Worm (Caenorhabditis elegans) whole organism, L1 larva: ENCODE data around the gene acs-3.
A peak's percentile ranks its signal among the peaks of the same experiment; 100 is the strongest.

Experiments used
- C04F5.9 ChIP-seq: sonication (generic microtip); optimal IDR thresholded peaks from 2 replicates; lab custom pipeline; 2016; ENCODE audit warnings: missing genetic modification characterization, missing compliant biosample characterization
- C16A3.4 ChIP-seq: fragments of 150-350 bp; optimal IDR thresholded peaks from 2 replicates; lab custom pipeline; 2014; ENCODE audit warnings: missing biosample characterization, missing genetic modification characterization
- C34B4.2 ChIP-seq: sonication (generic microtip); optimal IDR thresholded peaks from 2 replicates; lab custom pipeline; 2017; ENCODE audit warnings: mild to moderate bottlenecking, missing genetic modification characterization, missing compliant biosample characterization
- aha-1 ChIP-seq: fragments of 150-350 bp; optimal IDR thresholded peaks from 2 replicates; lab custom pipeline; 2014; ENCODE audit warnings: missing biosample characterization, missing genetic modification characterization
- aly-2 ChIP-seq: fragments of 150-350 bp; optimal IDR thresholded peaks from 2 replicates; lab custom pipeline; 2014; ENCODE audit warnings: missing biosample characterization, missing genetic modification characterization
- ama-1 ChIP-seq: fragments of 150-350 bp; optimal IDR thresholded peaks from 2 replicates; lab custom pipeline; 2014
- blmp-1 ChIP-seq: fragments of 150-350 bp; optimal IDR thresholded peaks from 2 replicates; lab custom pipeline; 2014; ENCODE audit warnings: missing biosample characterization, missing genetic modification characterization
- ceh-8 ChIP-seq: fragments of 200-800 bp; sonication (Bioruptor generic); optimal IDR thresholded peaks from 2 replicates; lab custom pipeline; 2018; ENCODE audit warnings: mild to moderate bottlenecking, missing genetic modification characterization, moderate library complexity, missing compliant biosample characterization
- ceh-82 ChIP-seq, 3 experiments: fragments of 150-350 bp in 1 of 3; sonication (generic microtip) in 2 of 3; optimal IDR thresholded peaks; 2 replicates each; lab custom pipeline; 2014 to 2017; ENCODE audit warnings: missing biosample characterization in 3 of 3, missing genetic modification characterization in 3 of 3
- ceh-88 ChIP-seq: fragments of 200-800 bp; sonication (Bioruptor generic); IDR thresholded peaks from 2 replicates; pipeline ENCODE4 v1.3.6; 2022; ENCODE audit warnings: missing genetic modification characterization, missing compliant biosample characterization
- ceh-90 ChIP-seq: sonication (generic microtip); optimal IDR thresholded peaks from 2 replicates; lab custom pipeline; 2016; ENCODE audit warnings: missing genetic modification characterization, missing compliant biosample characterization
- ces-1 ChIP-seq: fragments of 150-350 bp; optimal IDR thresholded peaks from 2 replicates; lab custom pipeline; 2014; ENCODE audit warnings: missing biosample characterization, missing genetic modification reagents, missing genetic modification characterization
- efl-1 ChIP-seq, 4 experiments: fragments of 150-350 bp; optimal IDR thresholded peaks in 3 of 4; peaks in 1 of 4; 1 replicate in 1 of 4; 2 replicates in 3 of 4; lab custom pipeline; 2014; ENCODE audit warnings: missing biosample characterization in 2 of 4, missing genetic modification characterization in 2 of 4, missing genetic modification reagents in 2 of 4
- efl-3 ChIP-seq: fragments of 200-800 bp; sonication (Bioruptor generic); optimal IDR thresholded peaks from 2 replicates; lab custom pipeline; 2018; ENCODE audit warnings: mild to moderate bottlenecking, missing genetic modification characterization, missing compliant biosample characterization
- egl-13 ChIP-seq: sonication (generic microtip); optimal IDR thresholded peaks from 2 replicates; lab custom pipeline; 2016; ENCODE audit warnings: missing genotype, missing genetic modification reagents, missing genetic modification characterization, missing compliant biosample characterization
- elt-2 ChIP-seq: sonication (generic microtip); optimal IDR thresholded peaks from 2 replicates; lab custom pipeline; 2016; ENCODE audit warnings: missing genetic modification characterization, mild to moderate bottlenecking, inconsistent platforms, missing compliant biosample characterization, missing genetic modification reagents
- fkh-10 ChIP-seq: sonication (generic microtip); optimal IDR thresholded peaks from 2 replicates; lab custom pipeline; 2017; ENCODE audit warnings: missing biosample characterization, missing genetic modification reagents, missing genetic modification characterization
- fkh-8 ChIP-seq: sonication (generic microtip); optimal IDR thresholded peaks from 2 replicates; lab custom pipeline; 2016; ENCODE audit warnings: mild to moderate bottlenecking, missing genetic modification characterization, missing compliant biosample characterization
- fos-1 ChIP-seq: fragments of 150-350 bp; optimal IDR thresholded peaks from 2 replicates; lab custom pipeline; 2014; ENCODE audit warnings: missing biosample characterization, missing genetic modification characterization
- hpl-2 ChIP-seq: fragments of 150-350 bp; optimal IDR thresholded peaks from 2 replicates; lab custom pipeline; 2014; ENCODE audit warnings: missing biosample characterization, missing genetic modification reagents, missing genetic modification characterization
- lin-13 ChIP-seq: fragments of 150-350 bp; optimal IDR thresholded peaks from 2 replicates; lab custom pipeline; 2014; ENCODE audit warnings: missing biosample characterization, missing genetic modification reagents, missing genetic modification characterization
- lin-14 ChIP-seq: fragments of 200-800 bp; sonication (Bioruptor generic); optimal IDR thresholded peaks from 2 replicates; lab custom pipeline; 2018; ENCODE audit warnings: mild to moderate bottlenecking, missing genetic modification characterization, moderate library complexity, missing compliant biosample characterization
- lin-35 ChIP-seq, 2 experiments: fragments of 150-350 bp; optimal IDR thresholded peaks; 2 replicates each; lab custom pipeline; 2014; ENCODE audit warnings: missing biosample characterization in 2 of 2, missing genetic modification characterization in 2 of 2, missing genetic modification reagents in 2 of 2
- lin-39 ChIP-seq: fragments of 150-350 bp; optimal IDR thresholded peaks from 2 replicates; lab custom pipeline; 2014; ENCODE audit warnings: missing biosample characterization, missing genetic modification reagents, missing genetic modification characterization
- lsy-2 ChIP-seq, 2 experiments: fragments of 150-350 bp; optimal IDR thresholded peaks; 2 replicates each; lab custom pipeline; 2014; ENCODE audit warnings: missing biosample characterization in 2 of 2, missing genetic modification characterization in 2 of 2
- mdl-1 ChIP-seq, 2 experiments: fragments of 150-350 bp; optimal IDR thresholded peaks; 2 replicates each; lab custom pipeline; 2014 to 2017; ENCODE audit warnings: missing biosample characterization in 2 of 2, missing genetic modification characterization in 2 of 2, inconsistent platforms in 1 of 2
- nhr-11 ChIP-seq: fragments of 150-350 bp; optimal IDR thresholded peaks from 2 replicates; lab custom pipeline; 2014; ENCODE audit warnings: missing biosample characterization, missing genetic modification characterization
- nhr-19 ChIP-seq: fragments of 200-800 bp; sonication (Bioruptor generic); conservative IDR thresholded peaks from 2 replicates; pipeline ENCODE4 v1.3.6; 2022; ENCODE audit warnings: missing genetic modification characterization, missing compliant biosample characterization
- nhr-20 ChIP-seq: sonication (generic microtip); optimal IDR thresholded peaks from 2 replicates; lab custom pipeline; 2016; ENCODE audit warnings: mild to moderate bottlenecking, missing genetic modification characterization, missing compliant biosample characterization
- nhr-71 ChIP-seq: sonication (generic microtip); optimal IDR thresholded peaks from 2 replicates; lab custom pipeline; 2016; ENCODE audit warnings: mild to moderate bottlenecking, missing genetic modification characterization, moderate library complexity, missing compliant biosample characterization
- nhr-76 ChIP-seq: sonication (generic microtip); optimal IDR thresholded peaks from 2 replicates; lab custom pipeline; 2017; ENCODE audit warnings: missing biosample characterization, missing genetic modification characterization
- nhr-77 ChIP-seq: fragments of 150-350 bp; optimal IDR thresholded peaks from 2 replicates; lab custom pipeline; 2014; ENCODE audit warnings: missing biosample characterization, missing genetic modification characterization
- nhr-84 ChIP-seq: sonication (generic microtip); optimal IDR thresholded peaks from 2 replicates; lab custom pipeline; 2017; ENCODE audit warnings: missing biosample characterization, missing genetic modification characterization
- nhr-85 ChIP-seq: sonication (generic microtip); peaks from one replicate; lab custom pipeline; 2016; ENCODE audit warnings: missing genetic modification characterization, inconsistent platforms, missing compliant biosample characterization
- pax-3 ChIP-seq: fragments of 200-800 bp; sonication (Bioruptor generic); optimal IDR thresholded peaks from 2 replicates; lab custom pipeline; 2018; ENCODE audit warnings: mild to moderate bottlenecking, missing genetic modification characterization, moderate library complexity, missing compliant biosample characterization
- pqm-1 ChIP-seq: sonication (generic microtip); optimal IDR thresholded peaks from 3 replicates; lab custom pipeline; 2017; ENCODE audit warnings: missing biosample characterization, missing genetic modification characterization
- skn-1 ChIP-seq: fragments of 150-350 bp; optimal IDR thresholded peaks from 2 replicates; lab custom pipeline; 2014; ENCODE audit warnings: missing biosample characterization, missing genetic modification characterization
- snpc-4 ChIP-seq: fragments of 150-350 bp; optimal IDR thresholded peaks from 2 replicates; lab custom pipeline; 2014; ENCODE audit warnings: missing biosample characterization, missing genetic modification characterization
- snu-23 ChIP-seq: sonication (generic microtip); optimal IDR thresholded peaks from 2 replicates; lab custom pipeline; 2016; ENCODE audit warnings: missing genetic modification characterization, missing compliant biosample characterization
- sox-4 ChIP-seq: sonication (generic microtip); optimal IDR thresholded peaks from 2 replicates; lab custom pipeline; 2016; ENCODE audit warnings: missing genetic modification characterization, missing compliant biosample characterization
- sptf-1 ChIP-seq: fragments of 150-350 bp; optimal IDR thresholded peaks from 2 replicates; lab custom pipeline; 2014; ENCODE audit warnings: missing biosample characterization, missing genetic modification characterization
- tbx-2 ChIP-seq: sonication (generic microtip); optimal IDR thresholded peaks from 2 replicates; lab custom pipeline; 2016; ENCODE audit warnings: missing genetic modification characterization, missing compliant biosample characterization
- unc-130 ChIP-seq: fragments of 150-350 bp; optimal IDR thresholded peaks from 2 replicates; lab custom pipeline; 2017; ENCODE audit warnings: missing biosample characterization, missing genetic modification characterization, inconsistent platforms
- unc-62 ChIP-seq: fragments of 150-350 bp; optimal IDR thresholded peaks from 2 replicates; lab custom pipeline; 2014; ENCODE audit warnings: missing biosample characterization, missing genetic modification reagents, missing genetic modification characterization
- unc-86 ChIP-seq: sonication (generic microtip); optimal IDR thresholded peaks from 2 replicates; lab custom pipeline; 2016; ENCODE audit warnings: missing genetic modification characterization, missing compliant biosample characterization
- zag-1 ChIP-seq: fragments of 150-350 bp; optimal IDR thresholded peaks from 2 replicates; lab custom pipeline; 2014; ENCODE audit warnings: missing biosample characterization, missing genetic modification characterization
- zip-4 ChIP-seq: fragments of 200-800 bp; sonication (Bioruptor generic); optimal IDR thresholded peaks from 2 replicates; lab custom pipeline; 2018; ENCODE audit warnings: mild to moderate bottlenecking, missing genetic modification characterization, moderate library complexity, missing compliant biosample characterization

Gene acs-3

ce11 chrV:1937963-1938362, 31.4 kb upstream of the acs-3 start, which contains the start of gene glb-25:
Gene glb-25 (plus strand): TSS chrV:1938263.
- TF ChIP-seq nhr-85 (tag; lab: Kevin White, UChicago) = no peak
- no peak for TF ChIP-seq lin-35 (GFP tag; optimal IDR thresholded peaks at IDR 0.05; lab: Kevin White, UChicago)
- no peak for TF ChIP-seq C16A3.4
- TF ChIP-seq blmp-1 (tag; lab: Kevin White, UChicago) = no peak
- TF ChIP-seq hpl-2 (GFP tag; lab: Kevin White, UChicago) = no peak
- TF ChIP-seq sox-4 (tag; lab: Kevin White, UChicago) = no peak
- TF ChIP-seq unc-130 (tag; lab: Kevin White, UChicago) = no peak
- TF ChIP-seq aly-2 (tag; lab: Kevin White, UChicago) = no peak
- no peak for TF ChIP-seq lin-13 (GFP tag; lab: Kevin White, UChicago)

- TF ChIP-seq ceh-82 (tag; optimal IDR thresholded peaks at IDR 0.05; lab: Kevin White, UChicago) = peak in 1 of 3 experiments; percentile 5
- TF ChIP-seq lin-14 (GFP tag; lab: Kevin White, UChicago) = peak; percentile 87
- no peak for TF ChIP-seq blmp-1 (tag; lab: Kevin White, UChicago)
- TF ChIP-seq efl-3 (GFP tag; lab: Kevin White, UChicago) = no peak
- no peak for TF ChIP-seq nhr-71 (tag; lab: Kevin White, UChicago)
- no peak for TF ChIP-seq nhr-20 (tag; lab: Kevin White, UChicago)
- TF ChIP-seq fos-1 (tag; lab: Kevin White, UChicago) = no peak
- TF ChIP-seq skn-1 (tag; lab: Kevin White, UChicago) = no peak
- no peak for TF ChIP-seq aha-1 (tag; lab: Kevin White, UChicago)
- no peak for TF ChIP-seq nhr-84 (tag; lab: Kevin White, UChicago)
Measured at ce11 chrV:1940472-1941221, 28.7 kb upstream of the acs-3 start.

ce11 chrV:1943465-1943864, 25.9 kb upstream of the acs-3 start:
- TF ChIP-seq pax-3 = peak; percentile 46
- no peak for TF ChIP-seq pqm-1 (tag; lab: Kevin White, UChicago)
- TF ChIP-seq tbx-2 (tag; lab: Kevin White, UChicago) = peak; percentile 27
- TF ChIP-seq mdl-1 (tag; optimal IDR thresholded peaks at IDR 0.05; lab: Kevin White, UChicago) = peak in 1 of 2 experiments; percentile 1
- no peak for TF ChIP-seq nhr-77 (tag; lab: Kevin White, UChicago)
- TF ChIP-seq ceh-90 (tag; lab: Kevin White, UChicago) = no peak
- peak; percentile 27 for TF ChIP-seq snu-23 (GFP tag; lab: Kevin White, UChicago)
- TF ChIP-seq egl-13 (tag; lab: Kevin White, UChicago) = peak; percentile 75
- no peak for TF ChIP-seq unc-62
- TF ChIP-seq zag-1 (tag; lab: Kevin White, UChicago) = no peak
- TF ChIP-seq efl-1 (optimal IDR thresholded peaks at IDR 0.05; lab: Kevin White, UChicago) = peak in 1 of 2 experiments; percentile 20
- TF ChIP-seq efl-1 (GFP tag; optimal IDR thresholded peaks at IDR 0.05 in 1 of 2; lab: Kevin White, UChicago) = no peak
- peak; percentile 35 for TF ChIP-seq ceh-8 (GFP tag; lab: Kevin White, UChicago)
- TF ChIP-seq lin-39 (tag; lab: Kevin White, UChicago) = no peak
- TF ChIP-seq nhr-19 (GFP tag; lab: Robert Waterston, UW) = no peak
- no peak for TF ChIP-seq blmp-1 (tag; lab: Kevin White, UChicago)
- peak; percentile 91 for TF ChIP-seq fkh-8 (tag; lab: Kevin White, UChicago)
- no peak for TF ChIP-seq C34B4.2
- peak in 1 of 2 experiments; percentile 9 for TF ChIP-seq lsy-2 (tag; optimal IDR thresholded peaks at IDR 0.05; lab: Kevin White, UChicago)
- TF ChIP-seq sox-4 (tag; lab: Kevin White, UChicago) = no peak
- TF ChIP-seq ces-1 = no peak
- peak; percentile 98 for TF ChIP-seq lin-14 (GFP tag; lab: Kevin White, UChicago)
- TF ChIP-seq unc-86 (tag; lab: Kevin White, UChicago) = peak; percentile 56
- no peak for TF ChIP-seq nhr-76
- no peak for TF ChIP-seq ama-1
- TF ChIP-seq fkh-10 (GFP tag; lab: Kevin White, UChicago) = peak; percentile 57
- TF ChIP-seq nhr-71 (tag; lab: Kevin White, UChicago) = peak; percentile 58
- peak in 1 of 2 experiments; percentile 24 for TF ChIP-seq lin-35 (GFP tag; optimal IDR thresholded peaks at IDR 0.05; lab: Kevin White, UChicago)
- peak in 1 of 3 experiments; percentile 47 for TF ChIP-seq ceh-82 (tag; optimal IDR thresholded peaks at IDR 0.05; lab: Kevin White, UChicago)
- TF ChIP-seq sptf-1 (tag; lab: Kevin White, UChicago) = no peak
- no peak for TF ChIP-seq elt-2 (tag; lab: Kevin White, UChicago)
- TF ChIP-seq nhr-11 (tag; lab: Kevin White, UChicago) = no peak
- TF ChIP-seq C04F5.9 (tag; lab: Kevin White, UChicago) = no peak
- no peak for TF ChIP-seq ceh-88 (GFP tag; lab: Robert Waterston, UW)
- TF ChIP-seq snpc-4 = no peak
- no peak for TF ChIP-seq zip-4
- no peak for TF ChIP-seq C16A3.4
